Fruit fly (Drosophila melanogaster): ENCODE results near the gene IFT57.

Gene IFT57

DNA sequence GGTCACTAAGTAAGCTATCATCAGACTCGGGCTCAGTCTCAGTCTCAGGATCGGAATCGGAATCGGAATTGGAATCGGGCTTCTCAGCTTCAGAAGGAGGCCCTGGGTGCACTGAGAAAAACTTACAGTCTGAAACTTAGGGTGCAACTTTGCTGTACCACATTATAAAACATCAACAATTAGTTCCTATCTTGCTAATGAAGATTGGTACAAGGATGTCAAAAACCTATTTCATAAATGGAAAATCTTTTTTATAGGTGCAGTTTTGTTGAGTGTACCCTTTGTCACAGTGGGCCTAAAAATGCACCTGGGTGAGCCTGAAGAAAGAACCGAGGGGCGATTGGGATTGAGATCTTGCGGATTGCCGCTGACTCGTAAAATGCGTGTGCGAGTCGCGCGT lies 22.2 kb downstream of the IFT57 start (continued):
- no peak for TF ChIP-seq bcd (GFP tag; optimal IDR thresholded peaks at IDR 0.05)
- TF ChIP-seq chif (GFP tag; optimal IDR thresholded peaks at IDR 0.05): peak in 1 of 2 experiments; percentile 25
- TF ChIP-seq pros (GFP tag; optimal IDR thresholded peaks at IDR 0.05): no peak
- TF ChIP-seq tap (tag; optimal IDR thresholded peaks at IDR 0.05): no peak
- TF ChIP-seq kah (GFP tag; optimal IDR thresholded peaks at IDR 0.05): no peak
- no peak for TF ChIP-seq ken (GFP tag; IDR thresholded peaks at IDR 0.05)
- TF ChIP-seq CkIIα-i1 (GFP tag; IDR thresholded peaks at IDR 0.05): no peak
- TF ChIP-seq CG4404 (GFP tag; IDR thresholded peaks at IDR 0.05): peak; percentile 59
- TF ChIP-seq CG10959 (GFP tag; IDR thresholded peaks at IDR 0.05): 0 out of 2 replicates have a peak, but pooled peaks have one; percentile 15
- TF ChIP-seq CG10267 (tag; optimal IDR thresholded peaks at IDR 0.05): peak; percentile 4
- no peak for TF ChIP-seq CG7786 (GFP tag; optimal IDR thresholded peaks at IDR 0.05)
- TF ChIP-seq inv (GFP tag; IDR thresholded peaks at IDR 0.05; ENCODE audit: partially characterized antibody): no peak
- no peak for TF ChIP-seq CG10274 (GFP tag; optimal IDR thresholded peaks at IDR 0.05)
- no peak for TF ChIP-seq unpg (GFP tag; optimal IDR thresholded peaks at IDR 0.05)
- TF ChIP-seq CG2712 (tag; optimal IDR thresholded peaks at IDR 0.05): peak; percentile 19

dm6 chr2L:3553902-3554301 lies 23.3 kb downstream of the IFT57 start:
- TF ChIP-seq lbe (GFP tag; optimal IDR thresholded peaks at IDR 0.05) (peak; percentile 10), pnt (GFP tag; optimal IDR thresholded peaks at IDR 0.05) (no peak), CG31441 (GFP tag; IDR thresholded peaks at IDR 0.05) (no peak)

dm6 chr2L:3555408-3556058 lies 24.9 kb downstream of the IFT57 start:
- TF ChIP-seq sc (optimal IDR thresholded peaks at IDR 0.05): no peak
- no peak for TF ChIP-seq sc (GFP tag; optimal IDR thresholded peaks at IDR 0.05)
- TF ChIP-seq CG2120 (GFP tag; optimal IDR thresholded peaks at IDR 0.05): no peak
- TF ChIP-seq pan (optimal IDR thresholded peaks at IDR 0.05): no peak
- no peak for TF ChIP-seq pan (GFP tag; optimal IDR thresholded peaks at IDR 0.05 in 1 of 2, IDR thresholded peaks at IDR 0.05 in 1 of 2)
- TF ChIP-seq shn (GFP tag; optimal IDR thresholded peaks at IDR 0.05): no peak
- TF ChIP-seq vnd (GFP tag; IDR thresholded peaks at IDR 0.05; ENCODE audit: partially characterized antibody): no peak
- TF ChIP-seq peb (GFP tag; IDR thresholded peaks at IDR 0.05): no peak
- no peak for TF ChIP-seq Atf-2 (GFP tag; optimal IDR thresholded peaks at IDR 0.05)
- TF ChIP-seq Fer1 (GFP tag; optimal IDR thresholded peaks at IDR 0.05): no peak
- no peak for TF ChIP-seq Lim3 (GFP tag; IDR thresholded peaks at IDR 0.05)
- peak; percentile 63; the same call in 2 of the 3 replicates for TF ChIP-seq Doc3 (GFP tag; IDR thresholded peaks at IDR 0.05; ENCODE audit: partially characterized antibody)
- TF ChIP-seq CG4404 (GFP tag; IDR thresholded peaks at IDR 0.05): peak; percentile 78
- TF ChIP-seq CG8478 (optimal IDR thresholded peaks at IDR 0.05): no peak
- no peak for TF ChIP-seq CG11456 (GFP tag; IDR thresholded peaks at IDR 0.05)
- TF ChIP-seq trh (GFP tag; optimal IDR thresholded peaks at IDR 0.05): no peak
- 0 out of 2 replicates have a peak, but pooled peaks have one; percentile 16 for TF ChIP-seq vvl (GFP tag; IDR thresholded peaks at IDR 0.05)
- TF ChIP-seq HHEX (GFP tag; optimal IDR thresholded peaks at IDR 0.05): no peak
- TF ChIP-seq cad (GFP tag; optimal IDR thresholded peaks at IDR 0.05): no peak
- no peak for TF ChIP-seq lilli (GFP tag; optimal IDR thresholded peaks at IDR 0.05)
- no peak for TF ChIP-seq CG11560 (tag; IDR thresholded peaks at IDR 0.05)
- no peak for TF ChIP-seq Elba2 (GFP tag; optimal IDR thresholded peaks at IDR 0.05)
- TF ChIP-seq ase (GFP tag; IDR thresholded peaks at IDR 0.05): no peak
- no peak for TF ChIP-seq CG42726 (GFP tag; IDR thresholded peaks at IDR 0.05; ENCODE audit: partially characterized antibody)
- no peak for TF ChIP-seq CkIIα-i1 (GFP tag; IDR thresholded peaks at IDR 0.05)
- TF ChIP-seq PHDP (tag; optimal IDR thresholded peaks at IDR 0.05): no peak
- no peak for TF ChIP-seq HLHmδ (GFP tag; optimal IDR thresholded peaks at IDR 0.05)
- TF ChIP-seq zen2 (GFP tag; IDR thresholded peaks at IDR 0.05; ENCODE audit: partially characterized antibody): no peak
- no peak for TF ChIP-seq stwl (tag; optimal IDR thresholded peaks at IDR 0.05)
- no peak for TF ChIP-seq CG9797 (GFP tag; optimal IDR thresholded peaks at IDR 0.05)
- TF ChIP-seq grn (GFP tag; optimal IDR thresholded peaks at IDR 0.05): no peak
- no peak for TF ChIP-seq CG12299 (tag; optimal IDR thresholded peaks at IDR 0.05)
- no peak for TF ChIP-seq Max (GFP tag; optimal IDR thresholded peaks at IDR 0.05)
